Worm (Caenorhabditis elegans) whole organism, L4 larva: ENCODE measurements around the gene F38E1.6.

Experiments used
- D1046.2 ChIP-seq: fragments of 200-800 bp; sonication (Bioruptor generic); IDR thresholded peaks from 2 replicates; pipeline ENCODE4 v1.3.6; 2022; ENCODE audit warnings: missing genetic modification characterization, missing compliant biosample characterization
- F49E8.2 ChIP-seq: sonication (generic microtip); optimal IDR thresholded peaks from 2 replicates; lab custom pipeline; 2016; ENCODE audit warnings: missing compliant biosample characterization, mild to moderate bottlenecking, missing genetic modification characterization, borderline replicate concordance
- R02D3.7 ChIP-seq: fragments of 150-350 bp; sonication (generic microtip); optimal IDR thresholded peaks from 3 replicates; lab custom pipeline; 2014; ENCODE audit warnings: missing biosample characterization, missing genetic modification characterization
- ZK337.2 ChIP-seq: fragments of 200-800 bp; sonication (Bioruptor generic); IDR thresholded peaks from 2 replicates; pipeline ENCODE4 v1.3.6; 2022; ENCODE audit warnings: missing genetic modification reagents, missing genetic modification characterization, missing compliant biosample characterization
- aly-2 ChIP-seq: sonication (generic microtip); optimal IDR thresholded peaks from 2 replicates; lab custom pipeline; 2018; ENCODE audit warnings: missing biosample characterization, missing genetic modification characterization
- lim-7 ChIP-seq: fragments of 200-800 bp; sonication (Bioruptor generic); IDR thresholded peaks from 2 replicates; pipeline ENCODE4 v1.3.6; 2022; ENCODE audit warnings: missing genetic modification characterization, missing compliant biosample characterization
- lin-1 ChIP-seq: fragments of 200-800 bp; sonication (Bioruptor generic); IDR thresholded peaks from 2 replicates; pipeline ENCODE4 v1.3.6; 2022; ENCODE audit warnings: missing genetic modification reagents, missing genetic modification characterization, missing compliant biosample characterization
- lsy-2 ChIP-seq, 2 experiments: fragments of 150-350 bp in 1 of 2; sonication (generic microtip) in 1 of 2; optimal IDR thresholded peaks; 2 replicates each; lab custom pipeline; 2014 to 2017; ENCODE audit warnings: missing biosample characterization in 2 of 2, missing genetic modification characterization in 2 of 2
- mxl-2 ChIP-seq: fragments of 200-800 bp; sonication (Bioruptor generic); conservative IDR thresholded peaks from 2 replicates; pipeline ENCODE4 v1.3.6; 2022; ENCODE audit warnings: missing genetic modification reagents, missing genetic modification characterization, missing compliant biosample characterization
- nhr-25 ChIP-seq: sonication (generic microtip); optimal IDR thresholded peaks from 2 replicates; lab custom pipeline; 2017; ENCODE audit warnings: missing genetic modification characterization, mild to moderate bottlenecking, missing compliant biosample characterization, antibody characterized with exemption, moderate library complexity, borderline replicate concordance; ENCODE audit not compliant: insufficient read depth
- nhr-28 ChIP-seq: fragments of 150-350 bp; optimal IDR thresholded peaks from 2 replicates; lab custom pipeline; 2014; ENCODE audit warnings: missing biosample characterization, missing genetic modification characterization
- snpc-4 ChIP-seq: fragments of 150-350 bp; optimal IDR thresholded peaks from 2 replicates; lab custom pipeline; 2014; ENCODE audit warnings: missing biosample characterization, missing genetic modification characterization
- zag-1 ChIP-seq: fragments of 150-350 bp; optimal IDR thresholded peaks from 2 replicates; lab custom pipeline; 2014; ENCODE audit warnings: missing biosample characterization, missing genetic modification characterization
- ztf-11 ChIP-seq: fragments of 150-350 bp; optimal IDR thresholded peaks from 2 replicates; lab custom pipeline; 2014; ENCODE audit warnings: missing biosample characterization, missing genetic modification characterization

ce11 chrV:8323545-8323944 lies 36.3 kb upstream of the F38E1.6 start:
- TF ChIP-seq D1046.2 (GFP tag; lab: Robert Waterston, UW) (no peak), lsy-2 (tag; optimal IDR thresholded peaks at IDR 0.05; lab: Kevin White, UChicago) (no peak), zag-1 (tag; lab: Kevin White, UChicago) (no peak), nhr-25 (tag; lab: Kevin White, UChicago) (no peak), ztf-11 (tag; lab: Kevin White, UChicago) (no peak), aly-2 (tag; lab: Kevin White, UChicago) (no peak), lim-7 (GFP tag; lab: Robert Waterston, UW) (no peak), mxl-2 (GFP tag; lab: Robert Waterston, UW) (no peak), R02D3.7 (tag; lab: Kevin White, UChicago) (no peak), snpc-4 (tag; lab: Kevin White, UChicago) (no peak), nhr-28 (tag; lab: Kevin White, UChicago) (no peak), ZK337.2 (GFP tag; lab: Robert Waterston, UW) (no peak), F49E8.2 (tag; lab: Kevin White, UChicago) (no peak), lin-1 (no peak)
